Worm (Caenorhabditis elegans) whole organism, L4 larva: ENCODE data around the gene mig-39.

Experiments used
- Y105C5A.15 ChIP-seq: fragments of 200-800 bp; sonication (Bioruptor generic); IDR thresholded peaks from 2 replicates; pipeline ENCODE4 v1.3.6; 2022; ENCODE audit warnings: missing genetic modification characterization, missing compliant biosample characterization
- ceh-82 ChIP-seq: sonication (generic microtip); optimal IDR thresholded peaks from 2 replicates; lab custom pipeline; 2017; ENCODE audit warnings: missing biosample characterization, missing genetic modification characterization
- egl-27 ChIP-seq: sonication (generic microtip); optimal IDR thresholded peaks from 3 replicates; lab custom pipeline; 2017; ENCODE audit warnings: missing biosample characterization, missing genetic modification reagents, missing genetic modification characterization
- hmg-1.1 ChIP-seq: fragments of 200-800 bp; sonication (Bioruptor generic); IDR thresholded peaks from 2 replicates; pipeline ENCODE4 v1.3.6; 2022; ENCODE audit warnings: missing genetic modification reagents, missing genetic modification characterization, missing compliant biosample characterization
- nhr-237 ChIP-seq: sonication (generic microtip); optimal IDR thresholded peaks from 2 replicates; lab custom pipeline; 2017; ENCODE audit warnings: missing biosample characterization, missing genetic modification characterization
- nhr-25 ChIP-seq: sonication (generic microtip); optimal IDR thresholded peaks from 2 replicates; lab custom pipeline; 2017; ENCODE audit warnings: missing genetic modification characterization, mild to moderate bottlenecking, missing compliant biosample characterization, antibody characterized with exemption, moderate library complexity, borderline replicate concordance; ENCODE audit not compliant: insufficient read depth
- nhr-77 ChIP-seq: fragments of 150-350 bp; optimal IDR thresholded peaks from 2 replicates; lab custom pipeline; 2014; ENCODE audit warnings: missing biosample characterization, missing genetic modification characterization
- pha-4 ChIP-seq, 2 experiments: fragments of 150-350 bp in 1 of 2; fragments of 200-800 bp in 1 of 2; sonication (Bioruptor generic) in 1 of 2; IDR thresholded peaks in 1 of 2; optimal IDR thresholded peaks in 1 of 2; 2 replicates each; pipeline versions ENCODE4 v1.3.6 to Lab custom; 2014 to 2022; ENCODE audit warnings: missing genetic modification characterization in 2 of 2, missing genetic modification reagents in 2 of 2, missing biosample characterization in 1 of 2, missing compliant biosample characterization in 1 of 2
- pqm-1 ChIP-seq: sonication (generic microtip); optimal IDR thresholded peaks from 2 replicates; lab custom pipeline; 2017; ENCODE audit warnings: missing biosample characterization, missing genetic modification characterization
- tra-1 ChIP-seq: fragments of 200-800 bp; sonication (Bioruptor generic); IDR thresholded peaks from 2 replicates; pipeline ENCODE4 v1.3.6; 2022; ENCODE audit warnings: missing genetic modification reagents, missing genetic modification characterization, missing compliant biosample characterization
- zfp-3 ChIP-seq: fragments of 200-800 bp; sonication (Bioruptor generic); conservative IDR thresholded peaks from 2 replicates; pipeline ENCODE4 v1.3.6; 2022; ENCODE audit warnings: missing genetic modification reagents, missing genetic modification characterization, missing compliant biosample characterization

ce11 chrIII:8512279-8512942 is 45.6 kb downstream of the mig-39 start:
- TF ChIP-seq egl-27 (tag; lab: Kevin White, UChicago) (no peak), nhr-25 (no peak), zfp-3 (GFP tag; lab: Robert Waterston, UW) (no peak), tra-1 (GFP tag; lab: Robert Waterston, UW) (no peak), ceh-82 (tag; lab: Kevin White, UChicago) (no peak), pha-4 (GFP tag; IDR thresholded peaks at IDR 0.05; lab: Robert Waterston, UW) (no peak), pha-4 (tag; optimal IDR thresholded peaks at IDR 0.05; lab: Kevin White, UChicago) (no peak), hmg-1.1 (GFP tag; lab: Robert Waterston, UW) (no peak), pqm-1 (no peak), nhr-77 (tag; lab: Kevin White, UChicago) (no peak), nhr-237 (tag; lab: Kevin White, UChicago) (no peak), Y105C5A.15 (no peak)
